Fruit fly (Drosophila melanogaster): ENCODE results near the gene Sos.

Gene Sos

dm6 chr2L:13770884-13771283 lies 42.7 kb upstream of the Sos start (continued):
- TF ChIP-seq Spps (tag; optimal IDR thresholded peaks at IDR 0.05) (no peak), Blimp-1 (GFP tag; optimal IDR thresholded peaks at IDR 0.05) (no peak), CG43689 (GFP tag; IDR thresholded peaks at IDR 0.05) (no peak), cato (GFP tag; optimal IDR thresholded peaks at IDR 0.05; ENCODE audit: borderline replicate concordance) (no peak), HLH3B (GFP tag; IDR thresholded peaks at IDR 0.05) (no peak), YL-1 (GFP tag; optimal IDR thresholded peaks at IDR 0.05) (peak; percentile 75), CG15011 (GFP tag; optimal IDR thresholded peaks at IDR 0.05) (no peak), dm (GFP tag; optimal IDR thresholded peaks at IDR 0.05) (no peak), Vsx1 (GFP tag; optimal IDR thresholded peaks at IDR 0.05) (no peak), pfk (GFP tag; optimal IDR thresholded peaks at IDR 0.05) (no peak), Nf-YC (tag; optimal IDR thresholded peaks at IDR 0.05) (no peak), eve (GFP tag; optimal IDR thresholded peaks at IDR 0.05) (no peak), Doc2 (GFP tag; IDR thresholded peaks at IDR 0.05) (no peak), vvl (GFP tag; IDR thresholded peaks at IDR 0.05) (no peak), dati (GFP tag; IDR thresholded peaks at IDR 0.05) (no peak), CG15514 (GFP tag; optimal IDR thresholded peaks at IDR 0.05) (no peak), pros (GFP tag; optimal IDR thresholded peaks at IDR 0.05) (no peak), CG7963 (GFP tag; IDR thresholded peaks at IDR 0.05; ENCODE audit: partially characterized antibody) (0 out of 3 replicates have a peak, but pooled peaks have one; percentile 43), CG11723 (GFP tag; optimal IDR thresholded peaks at IDR 0.05) (no peak), CG14965 (GFP tag; optimal IDR thresholded peaks at IDR 0.05; ENCODE audit: borderline replicate concordance) (no peak), CG9727 (GFP tag; optimal IDR thresholded peaks at IDR 0.05) (no peak), mld (GFP tag; IDR thresholded peaks at IDR 0.05; ENCODE audit: partially characterized antibody) (no peak), nerfin-1 (tag; optimal IDR thresholded peaks at IDR 0.05) (no peak), lov (optimal IDR thresholded peaks at IDR 0.05) (no peak), lov (GFP tag; IDR thresholded peaks at IDR 0.05) (no peak), Tbp (GFP tag; optimal IDR thresholded peaks at IDR 0.05) (no peak), CG1024 (GFP tag; IDR thresholded peaks at IDR 0.05) (no peak), Pdp1 (GFP tag; optimal IDR thresholded peaks at IDR 0.05) (no peak), CG1792 (GFP tag; optimal IDR thresholded peaks at IDR 0.05) (no peak), Nf-YB (GFP tag; optimal IDR thresholded peaks at IDR 0.05) (no peak), sug (tag; optimal IDR thresholded peaks at IDR 0.05) (no peak), p53 (GFP tag; optimal IDR thresholded peaks at IDR 0.05) (no peak), CG1602 (GFP tag; optimal IDR thresholded peaks at IDR 0.05) (no peak), Sry-β (GFP tag; optimal IDR thresholded peaks at IDR 0.05) (no peak), Chrac-16 (GFP tag; optimal IDR thresholded peaks at IDR 0.05) (no peak), toy (GFP tag; IDR thresholded peaks at IDR 0.05) (no peak), sim (GFP tag; IDR thresholded peaks at IDR 0.05) (no peak), lab (GFP tag; optimal IDR thresholded peaks at IDR 0.05) (no peak), Fer3 (tag; optimal IDR thresholded peaks at IDR 0.05) (no peak), Ets97D (GFP tag; optimal IDR thresholded peaks at IDR 0.05) (peak; percentile 10), Trl (optimal IDR thresholded peaks at IDR 0.05) (no peak), Trl (GFP tag; optimal IDR thresholded peaks at IDR 0.05) (no peak), zf30C (GFP tag; optimal IDR thresholded peaks at IDR 0.05) (no peak), sens (GFP tag) (peak; percentile 51), CG3995 (GFP tag; optimal IDR thresholded peaks at IDR 0.05) (no peak), gce (GFP tag; IDR thresholded peaks at IDR 0.05) (no peak), Nf-YA (GFP tag; IDR thresholded peaks at IDR 0.05) (no peak), CG10267 (tag; optimal IDR thresholded peaks at IDR 0.05) (peak; percentile 60), CG17612 (GFP tag; IDR thresholded peaks at IDR 0.05) (no peak), ac (GFP tag; optimal IDR thresholded peaks at IDR 0.05) (no peak), CG17361 (GFP tag; IDR thresholded peaks at IDR 0.05) (no peak), CG18599 (GFP tag; optimal IDR thresholded peaks at IDR 0.05) (no peak)
